Fruit fly (Drosophila melanogaster): ENCODE data around the gene CG3213.
A peak's percentile ranks its signal among the peaks of the same experiment; 100 is the strongest.

Gene CG3213

dm6 chr2L:3507209-3508164, 12.0 kb downstream of the CG3213 start, which contains the start of gene tim (continued):
- TF ChIP-seq bab2 (GFP tag; optimal IDR thresholded peaks at IDR 0.05) (no peak), CG3407 (GFP tag; optimal IDR thresholded peaks at IDR 0.05) (peak; percentile 4), ind (GFP tag; optimal IDR thresholded peaks at IDR 0.05) (peak; percentile 28), exex (tag; optimal IDR thresholded peaks at IDR 0.05) (no peak), CG31441 (GFP tag; IDR thresholded peaks at IDR 0.05) (peak; percentile 56; the same call in 1 of the 2 replicates), CG8388 (GFP tag; optimal IDR thresholded peaks at IDR 0.05) (peak; percentile 27), HHEX (GFP tag; optimal IDR thresholded peaks at IDR 0.05) (no peak), hb (GFP tag; IDR thresholded peaks at IDR 0.05; ENCODE audit: partially characterized antibody) (no peak), mam (GFP tag; optimal IDR thresholded peaks at IDR 0.05) (no peak), zfh2 (GFP tag; optimal IDR thresholded peaks at IDR 0.05) (no peak), YL-1 (GFP tag; optimal IDR thresholded peaks at IDR 0.05) (no peak), CG8478 (optimal IDR thresholded peaks at IDR 0.05) (no peak), stc (GFP tag; IDR thresholded peaks at IDR 0.05) (no peak), Rx (GFP tag; IDR thresholded peaks at IDR 0.05) (no peak), CG8924 (tag; optimal IDR thresholded peaks at IDR 0.05) (peak; percentile 48), jigr1 (GFP tag; IDR thresholded peaks at IDR 0.05) (no peak), cwo (GFP tag; optimal IDR thresholded peaks at IDR 0.05) (peak; percentile 99), chif (GFP tag; optimal IDR thresholded peaks at IDR 0.05) (no peak), Atf-2 (GFP tag; optimal IDR thresholded peaks at IDR 0.05) (no peak), rib (GFP tag; IDR thresholded peaks at IDR 0.05) (no peak), CG15696 (tag; optimal IDR thresholded peaks at IDR 0.05) (no peak), D19B (GFP tag; optimal IDR thresholded peaks at IDR 0.05) (no peak), org-1 (GFP tag; optimal IDR thresholded peaks at IDR 0.05) (peak; percentile 43), CG14860 (GFP tag; IDR thresholded peaks at IDR 0.05; ENCODE audit: partially characterized antibody) (0 out of 3 replicates have a peak, but pooled peaks have one; percentile 25), sens (GFP tag) (peak; percentile 84), nau (GFP tag; optimal IDR thresholded peaks at IDR 0.05) (no peak), CG17612 (GFP tag; IDR thresholded peaks at IDR 0.05) (no peak), CG32772 (GFP tag; IDR thresholded peaks at IDR 0.05) (no peak), psq (GFP tag; optimal IDR thresholded peaks at IDR 0.05) (no peak), CG12942 (GFP tag; optimal IDR thresholded peaks at IDR 0.05) (peak; percentile 44), CG18764 (GFP tag; optimal IDR thresholded peaks at IDR 0.05) (no peak), NFAT (GFP tag; IDR thresholded peaks at IDR 0.05) (0 out of 2 replicates have a peak, but pooled peaks have one; percentile 16), CG4707 (GFP tag; optimal IDR thresholded peaks at IDR 0.05) (no peak), CG3163 (GFP tag; optimal IDR thresholded peaks at IDR 0.05) (no peak), CG1529 (GFP tag; optimal IDR thresholded peaks at IDR 0.05) (no peak), CG2678 (tag; optimal IDR thresholded peaks at IDR 0.05) (no peak), ro (GFP tag; IDR thresholded peaks at IDR 0.05) (no peak), chinmo (GFP tag; IDR thresholded peaks at IDR 0.05; ENCODE audit: partially characterized antibody) (peak; percentile 67; the same call in 1 of the 4 replicates), lab (GFP tag; optimal IDR thresholded peaks at IDR 0.05) (peak; percentile 17), CG18262 (tag; optimal IDR thresholded peaks at IDR 0.05) (peak; percentile 48), Stat92E (GFP tag; optimal IDR thresholded peaks at IDR 0.05) (no peak), al (GFP tag; IDR thresholded peaks at IDR 0.05) (no peak), Adf1 (GFP tag; IDR thresholded peaks at IDR 0.05) (peak; percentile 66; the same call in 1 of the 2 replicates), Abd-B (GFP tag; optimal IDR thresholded peaks at IDR 0.05) (no peak), ci (GFP tag; IDR thresholded peaks at IDR 0.05) (peak; percentile 67; the same call in 2 of the 3 replicates), Ssrp (tag; optimal IDR thresholded peaks at IDR 0.05) (peak; percentile 40), Dref (GFP tag; IDR thresholded peaks at IDR 0.05) (peak; percentile 34), danr (GFP tag; IDR thresholded peaks at IDR 0.05) (no peak), mirr (GFP tag; optimal IDR thresholded peaks at IDR 0.05) (no peak)

All from whole organism, embryonic.